Worm (Caenorhabditis elegans): ENCODE results near the gene dph-7.
A peak's percentile ranks its signal among the peaks of the same experiment; 100 is the strongest.

dph-7 gene

DNA sequence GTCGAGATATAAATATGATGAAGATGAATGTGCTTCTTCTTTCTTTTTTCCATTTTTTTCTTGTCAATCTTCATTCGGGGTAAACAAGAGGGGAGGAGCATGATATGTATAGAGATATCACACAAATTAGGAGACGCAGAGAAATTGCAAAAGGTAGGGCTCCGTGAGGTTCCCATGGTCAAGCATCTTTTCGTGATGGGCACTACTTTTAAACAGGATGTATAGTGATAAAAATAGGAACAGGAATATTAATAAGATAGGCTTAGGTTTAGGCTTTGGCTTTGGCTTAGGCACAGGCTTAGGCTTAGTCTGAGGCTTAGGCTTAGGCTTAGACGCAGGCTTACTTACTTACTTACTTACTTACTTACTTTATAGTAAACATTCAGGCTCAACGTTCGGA is 9.8 kb downstream of the dph-7 start, which contains the start of gene F53A2.1:
F53A2.1 (minus strand) TSS at position 101 of the 400 bp plus-strand sequence.
- TF ChIP-seq mdt-29 (GFP tag; IDR thresholded peaks at IDR 0.05) (no peak), hlh-11 (tag; optimal IDR thresholded peaks at IDR 0.05) (no peak), mxl-2 (GFP tag; conservative IDR thresholded peaks at IDR 0.05) (no peak), dmd-8 (GFP tag; IDR thresholded peaks at IDR 0.05) (no peak), egl-43 (GFP tag; IDR thresholded peaks at IDR 0.05) (no peak), zag-1 (tag; optimal IDR thresholded peaks at IDR 0.05) (no peak), nhr-42 (GFP tag; IDR thresholded peaks at IDR 0.05) (no peak), ztf-11 (tag; optimal IDR thresholded peaks at IDR 0.05) (no peak), dmd-9 (GFP tag; IDR thresholded peaks at IDR 0.05) (no peak), Y48G9A.11 (GFP tag; IDR thresholded peaks at IDR 0.05) (no peak), dmd-6 (GFP tag; IDR thresholded peaks at IDR 0.05) (no peak), egl-27 (tag; optimal IDR thresholded peaks at IDR 0.05) (no peak), nhr-102 (tag; optimal IDR thresholded peaks at IDR 0.05) (no peak), aha-1 (tag) (no peak), zfp-2 (tag; optimal IDR thresholded peaks at IDR 0.05) (no peak), F49E8.2 (tag; optimal IDR thresholded peaks at IDR 0.05; ENCODE audit: borderline replicate concordance) (no peak), R02D3.7 (tag; optimal IDR thresholded peaks at IDR 0.05) (no peak), dve-1 (tag; optimal IDR thresholded peaks at IDR 0.05; ENCODE audit: insufficient read depth) (no peak), ceh-82 (tag; optimal IDR thresholded peaks at IDR 0.05) (no peak), lin-29 (GFP tag; IDR thresholded peaks at IDR 0.05) (no peak)

DNA sequence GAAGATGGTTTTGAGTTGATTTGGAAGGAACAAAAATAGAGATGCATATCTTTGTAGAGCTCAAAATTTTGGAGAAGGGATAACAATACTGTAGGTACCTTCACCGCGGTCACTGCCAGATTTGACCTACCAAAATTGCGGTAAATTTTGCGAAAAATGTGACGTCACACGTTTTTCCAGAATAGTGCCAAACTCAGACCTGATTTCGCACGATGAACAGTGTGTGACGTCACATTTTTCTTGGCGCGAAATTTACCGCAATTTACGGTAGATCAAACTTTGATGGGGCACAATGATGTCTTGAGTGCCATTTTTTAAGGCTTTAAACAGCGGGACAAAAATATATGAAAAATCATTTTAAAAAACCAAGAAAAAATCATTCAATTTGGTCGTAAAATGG is 14.0 kb downstream of the dph-7 start:
- TF ChIP-seq php-3 (GFP tag; IDR thresholded peaks at IDR 0.05) (no peak), pha-4 (GFP tag; IDR thresholded peaks at IDR 0.05) (no peak), pha-4 (tag; optimal IDR thresholded peaks at IDR 0.05) (no peak)

DNA sequence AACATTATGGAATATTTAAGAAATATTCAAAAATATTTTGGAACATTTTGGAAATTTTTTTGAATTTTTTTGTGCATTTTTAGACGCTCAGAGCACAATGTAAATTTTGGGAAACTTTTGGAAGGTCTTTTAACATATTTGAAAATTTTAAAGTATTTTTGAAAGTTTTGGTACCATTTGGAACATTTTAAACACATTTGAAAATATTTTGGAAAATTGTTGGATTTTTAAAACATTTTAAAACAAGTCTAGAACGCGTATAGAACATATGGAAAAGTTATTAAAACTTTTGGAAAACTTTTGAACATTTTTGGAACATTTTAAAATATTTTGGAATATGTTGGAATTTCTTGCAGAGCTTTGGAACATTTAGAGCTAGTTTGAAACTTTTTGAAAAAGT is 18.8 kb downstream of the dph-7 start, which contains the start of gene sdz-20:
sdz-20 (plus strand) TSS at position 301 of the 400 bp plus-strand sequence.
- TF ChIP-seq T20F7.1 (GFP tag; optimal IDR thresholded peaks at IDR 0.05) (no peak), mes-2 (tag; optimal IDR thresholded peaks at IDR 0.05; ENCODE audit: poor library complexity, severe bottlenecking) (no peak), nhr-111 (GFP tag; optimal IDR thresholded peaks at IDR 0.05) (no peak), ZK546.5 (tag; optimal IDR thresholded peaks at IDR 0.05) (no peak)

DNA sequence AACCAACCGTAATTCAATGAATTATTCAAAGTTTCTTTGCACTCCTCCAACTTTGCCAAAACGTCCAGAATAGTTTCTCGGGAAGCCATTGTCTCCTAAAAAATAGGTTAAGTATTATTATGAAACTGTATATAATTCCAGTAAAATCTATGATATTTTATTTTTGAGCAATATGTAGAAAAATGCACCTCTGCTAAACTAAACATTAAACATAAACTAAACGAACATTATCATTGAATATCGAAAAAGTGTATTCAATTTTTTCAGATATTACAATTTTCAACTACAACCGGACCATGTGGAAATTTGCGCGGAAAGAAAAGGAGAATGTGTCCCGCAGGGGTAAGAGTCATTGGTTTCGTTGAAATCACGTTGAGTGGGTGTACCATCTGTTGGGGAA is 24.7 kb downstream of the dph-7 start, which contains the start of gene F53A2.3:
F53A2.3 (minus strand) TSS at position 101 of the 400 bp plus-strand sequence.
- TF ChIP-seq unc-62 (GFP tag; optimal IDR thresholded peaks at IDR 0.05 in 1 of 2) (no peak), unc-62 (tag; optimal IDR thresholded peaks at IDR 0.05) (no peak), lin-29 (GFP tag; IDR thresholded peaks at IDR 0.05) (no peak)

DNA sequence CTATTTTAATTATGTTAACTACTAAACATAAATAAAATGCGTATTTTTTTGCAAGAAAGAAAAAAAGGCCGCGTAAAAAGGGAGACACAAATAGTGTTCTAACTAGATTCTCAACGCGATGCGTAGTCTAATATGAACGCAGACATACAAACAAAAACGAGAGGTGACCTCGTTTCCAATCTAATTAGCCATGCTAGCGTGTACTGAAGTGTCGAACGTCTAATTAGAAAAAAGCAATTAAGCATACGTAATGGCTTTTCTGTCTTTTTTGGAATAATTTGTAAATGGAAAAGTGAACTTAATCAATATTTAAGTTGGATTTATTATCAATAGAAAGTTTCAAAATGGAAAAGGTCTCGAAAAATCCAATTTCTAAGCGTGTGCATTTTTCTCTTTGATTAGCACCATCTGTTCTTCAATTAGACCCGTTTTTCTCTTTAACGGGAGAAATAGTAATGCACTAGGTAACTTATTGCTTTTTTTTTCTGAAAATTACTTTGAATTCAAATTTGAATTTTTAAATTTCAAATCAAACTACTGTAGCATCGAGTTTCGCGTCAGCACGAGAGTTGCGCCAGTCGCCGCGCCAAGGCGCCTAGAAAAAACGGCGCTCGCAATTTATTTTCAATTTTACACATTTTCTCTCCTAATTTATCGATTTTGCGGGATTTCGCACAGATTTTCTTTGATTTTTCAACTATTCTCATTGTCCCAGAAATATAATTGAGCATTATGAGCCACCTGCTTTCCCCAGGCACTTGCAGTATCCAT is 25.8 kb downstream of the dph-7 start:
- TF ChIP-seq ceh-32 (tag; optimal IDR thresholded peaks at IDR 0.05; ENCODE audit: poor library complexity) = no peak
- TF ChIP-seq aha-1 (tag) = peak; percentile 52
- peak in 1 of 2 experiments; percentile 55 for TF ChIP-seq lsy-2 (tag; optimal IDR thresholded peaks at IDR 0.05)
- TF ChIP-seq dpl-1 (GFP tag; optimal IDR thresholded peaks at IDR 0.05) = peak; percentile 72

DNA sequence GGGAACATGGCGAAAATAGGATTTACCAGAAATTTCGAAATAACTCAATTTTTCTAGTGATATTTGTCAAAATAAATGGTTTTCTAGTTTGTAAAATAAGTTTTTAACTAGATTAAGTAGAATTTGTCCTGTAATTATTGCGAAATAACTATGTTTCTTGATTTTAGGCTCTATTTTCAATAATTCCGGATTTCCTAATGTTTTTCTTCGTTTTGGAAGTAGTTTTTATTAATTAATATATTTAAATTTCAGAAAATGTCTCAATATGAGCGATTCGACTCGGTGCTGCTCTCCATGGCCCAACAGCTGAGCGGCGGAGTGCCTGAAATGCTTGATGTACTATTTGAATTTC is 26.3 kb downstream of the dph-7 start, which contains the start of gene nud-1:
nud-1 (plus strand) TSS at position 253 of the 352 bp plus-strand sequence.
- TF ChIP-seq ZK546.5 (tag; optimal IDR thresholded peaks at IDR 0.05) (no peak), ceh-20 (GFP tag; IDR thresholded peaks at IDR 0.05) (no peak), daf-12 (tag; optimal IDR thresholded peaks at IDR 0.05) (no peak), duxl-1 (tag; optimal IDR thresholded peaks at IDR 0.05; ENCODE audit: poor library complexity) (no peak), nhr-11 (tag; optimal IDR thresholded peaks at IDR 0.05) (no peak), zfp-3 (GFP tag; conservative IDR thresholded peaks at IDR 0.05) (no peak), hlh-30 (tag; optimal IDR thresholded peaks at IDR 0.05; ENCODE audit: insufficient read depth) (no peak)
